Worm (Caenorhabditis elegans) whole organism, L4/young adult: ENCODE results near the gene T14B4.5.
A peak's percentile ranks its signal among the peaks of the same experiment; 100 is the strongest.

Experiments used
- W03F9.2 ChIP-seq: fragments of 150-350 bp; optimal IDR thresholded peaks from 2 replicates; lab custom pipeline; 2014; ENCODE audit warnings: missing biosample characterization, missing genetic modification characterization
- dao-5 ChIP-seq: sonication (generic microtip); optimal IDR thresholded peaks from 2 replicates; lab custom pipeline; 2016; ENCODE audit warnings: missing genotype, missing genetic modification characterization, moderate library complexity, missing compliant biosample characterization
- him-1 ChIP-seq: sonication (generic microtip); optimal IDR thresholded peaks from 2 replicates; lab custom pipeline; 2016; ENCODE audit warnings: missing genotype, missing genetic modification reagents, missing genetic modification characterization, missing compliant biosample characterization

Gene T14B4.5

ce11 chrII:6729331-6729730 lies 12.7 kb downstream of the T14B4.5 start, which contains the start of gene T14B4.8:
T14B4.8 (minus strand) TSS chrII:6729390.
- TF ChIP-seq dao-5 (tag; lab: Kevin White, UChicago), result no peak
- no peak for TF ChIP-seq W03F9.2 (tag; lab: Kevin White, UChicago)
- no peak for TF ChIP-seq him-1 (tag; lab: Kevin White, UChicago)

- no peak for TF ChIP-seq him-1 (tag; lab: Kevin White, UChicago)
- TF ChIP-seq W03F9.2 (tag; lab: Kevin White, UChicago), result no peak
- TF ChIP-seq dao-5 (tag; lab: Kevin White, UChicago), result no peak
These were observed 17.1 kb downstream of the T14B4.5 start, which contains the start of gene T14B4.9 for ce11 chrII:6733718-6734117. T14B4.9 (minus strand) TSS chrII:6733818.

- TF ChIP-seq dao-5 (tag; lab: Kevin White, UChicago), result no peak
- TF ChIP-seq W03F9.2 (tag; lab: Kevin White, UChicago), result peak; percentile 46
These were observed 18.0 kb downstream of the T14B4.5 start, which contains the start of gene T14B4.3 for ce11 chrII:6734674-6735073. T14B4.3 (plus strand) TSS chrII:6734937.

- no peak for TF ChIP-seq W03F9.2 (tag; lab: Kevin White, UChicago)
- no peak for TF ChIP-seq dao-5 (tag; lab: Kevin White, UChicago)
- TF ChIP-seq him-1 (tag; lab: Kevin White, UChicago), result no peak
These were observed 19.4 kb downstream of the T14B4.5 start, which contains the start of gene mrps-18.C for ce11 chrII:6736066-6736465. mrps-18.C (plus strand) TSS chrII:6736203.

- TF ChIP-seq W03F9.2 (tag; lab: Kevin White, UChicago), result no peak
- TF ChIP-seq dao-5 (tag; lab: Kevin White, UChicago), result no peak
- TF ChIP-seq him-1 (tag; lab: Kevin White, UChicago), result no peak
These were observed 19.9 kb downstream of the T14B4.5 start, which contains the start of gene T14B4.1 for ce11 chrII:6736604-6737003. T14B4.1 (plus strand) TSS chrII:6736904.

ce11 chrII:6741428-6741827 lies 24.8 kb downstream of the T14B4.5 start, which contains the start of gene exos-8:
exos-8 (plus strand) TSS chrII:6741691.
- no peak for TF ChIP-seq W03F9.2 (tag; lab: Kevin White, UChicago)
- peak; percentile 12 for TF ChIP-seq him-1 (tag; lab: Kevin White, UChicago)
- no peak for TF ChIP-seq dao-5 (tag; lab: Kevin White, UChicago)

ce11 chrII:6742614-6743013 lies 26.0 kb downstream of the T14B4.5 start, which contains the start of gene F41G3.6:
F41G3.6 (plus strand) TSS chrII:6742914.
- TF ChIP-seq W03F9.2 (tag; lab: Kevin White, UChicago) (no peak), dao-5 (tag; lab: Kevin White, UChicago) (no peak), him-1 (tag; lab: Kevin White, UChicago) (no peak)

- TF ChIP-seq W03F9.2 (tag; lab: Kevin White, UChicago) (no peak), him-1 (tag; lab: Kevin White, UChicago) (no peak), dao-5 (tag; lab: Kevin White, UChicago) (no peak)
These were observed 28.0 kb downstream of the T14B4.5 start, which contains the start of gene ins-15 for ce11 chrII:6744648-6745047. ins-15 (minus strand) TSS chrII:6744748.

ce11 chrII:6745783-6746182 lies 29.1 kb downstream of the T14B4.5 start, which contains the start of gene ins-14:
ins-14 (minus strand) TSS chrII:6745814.
- TF ChIP-seq him-1 (tag; lab: Kevin White, UChicago), result no peak
- TF ChIP-seq dao-5 (tag; lab: Kevin White, UChicago), result no peak
- TF ChIP-seq W03F9.2 (tag; lab: Kevin White, UChicago), result no peak

- no peak for TF ChIP-seq W03F9.2 (tag; lab: Kevin White, UChicago)
These were observed 29.7 kb downstream of the T14B4.5 start, which contains the start of gene F41G3.5 for ce11 chrII:6746404-6746803. F41G3.5 (plus strand) TSS chrII:6746704.

- TF ChIP-seq dao-5 (tag; lab: Kevin White, UChicago) (no peak), W03F9.2 (tag; lab: Kevin White, UChicago) (no peak), him-1 (tag; lab: Kevin White, UChicago) (no peak)
These were observed 32.8 kb downstream of the T14B4.5 start, which contains the start of gene F41G3.10 for ce11 chrII:6749422-6749821. F41G3.10 (minus strand) TSS chrII:6749522.

ce11 chrII:6750929-6751328 lies 34.3 kb downstream of the T14B4.5 start, which contains the start of gene F41G3.20:
F41G3.20 (minus strand) TSS chrII:6751029.
- TF ChIP-seq dao-5 (tag; lab: Kevin White, UChicago) (no peak), him-1 (tag; lab: Kevin White, UChicago) (no peak), W03F9.2 (tag; lab: Kevin White, UChicago) (no peak)

- TF ChIP-seq him-1 (tag; lab: Kevin White, UChicago), result no peak
- no peak for TF ChIP-seq W03F9.2 (tag; lab: Kevin White, UChicago)
- no peak for TF ChIP-seq dao-5 (tag; lab: Kevin White, UChicago)
These were observed 35.4 kb downstream of the T14B4.5 start, which contains the start of gene F41G3.19 for ce11 chrII:6752027-6752426. F41G3.19 (minus strand) TSS chrII:6752127.

- TF ChIP-seq dao-5 (tag; lab: Kevin White, UChicago) (no peak), him-1 (tag; lab: Kevin White, UChicago) (no peak), W03F9.2 (tag; lab: Kevin White, UChicago) (no peak)
These were observed 36.2 kb downstream of the T14B4.5 start, which contains the start of gene F41G3.21 for ce11 chrII:6752850-6753249. F41G3.21 (minus strand) TSS chrII:6752950.
